Worm (Caenorhabditis elegans): Measurements from ENCODE around the gene C51E3.9.

Gene C51E3.9

ce11 chrV:10190081-10190556 lies 44.4 kb downstream of the C51E3.9 start, which contains the start of gene ZK856.5:
Gene ZK856.5, minus strand, starts transcription at chrV:10190131.
- TF ChIP-seq ceh-18 (tag; optimal IDR thresholded peaks at IDR 0.05) (no peak), elt-2 (tag; optimal IDR thresholded peaks at IDR 0.05) (peak; percentile 44)

ce11 chrV:10191242-10191641 lies 45.5 kb downstream of the C51E3.9 start:
- TF ChIP-seq pax-1 (tag; optimal IDR thresholded peaks at IDR 0.05), result no peak
- no peak for TF ChIP-seq ztf-16 (tag; optimal IDR thresholded peaks at IDR 0.05)
- TF ChIP-seq unc-3 (GFP tag; conservative IDR thresholded peaks at IDR 0.05), result no peak
- no peak for TF ChIP-seq unc-3 (tag; optimal IDR thresholded peaks at IDR 0.05)
- TF ChIP-seq ttx-3 (tag; optimal IDR thresholded peaks at IDR 0.05), result no peak
- TF ChIP-seq C38D4.7 (GFP tag; optimal IDR thresholded peaks at IDR 0.05), result no peak
- no peak for TF ChIP-seq ceh-48 (tag; optimal IDR thresholded peaks at IDR 0.05)
- TF ChIP-seq nhr-11 (tag; optimal IDR thresholded peaks at IDR 0.05), result no peak
- no peak for TF ChIP-seq lim-6 (tag; optimal IDR thresholded peaks at IDR 0.05)
- no peak for TF ChIP-seq ceh-6 (GFP tag; optimal IDR thresholded peaks at IDR 0.05)
- TF ChIP-seq K09A11.1 (tag; optimal IDR thresholded peaks at IDR 0.05; ENCODE audit: insufficient read depth), result no peak
- TF ChIP-seq fkh-10 (GFP tag; optimal IDR thresholded peaks at IDR 0.05), result no peak
- TF ChIP-seq ref-2 (tag; optimal IDR thresholded peaks at IDR 0.05), result no peak
- TF ChIP-seq fkh-6 (tag; optimal IDR thresholded peaks at IDR 0.05), result no peak
- TF ChIP-seq nhr-232 (tag; optimal IDR thresholded peaks at IDR 0.05), result no peak
- TF ChIP-seq ceh-45 (GFP tag; IDR thresholded peaks at IDR 0.05), result no peak
- no peak for TF ChIP-seq tbx-7 (tag; optimal IDR thresholded peaks at IDR 0.05)
- TF ChIP-seq pha-4 (tag; optimal IDR thresholded peaks at IDR 0.05), result no peak
- no peak for TF ChIP-seq madf-2 (tag; optimal IDR thresholded peaks at IDR 0.05)
- TF ChIP-seq pat-9 (tag; optimal IDR thresholded peaks at IDR 0.05), result no peak

ce11 chrV:10198386-10198785 lies 52.6 kb downstream of the C51E3.9 start, which contains the start of gene ZK856.6:
Gene ZK856.6, plus strand, starts transcription at chrV:10198686.
- TF ChIP-seq tbx-7 (tag; optimal IDR thresholded peaks at IDR 0.05) (no peak), elt-2 (tag; optimal IDR thresholded peaks at IDR 0.05) (no peak), ama-1 (optimal IDR thresholded peaks at IDR 0.05) (no peak), npax-4 (tag; optimal IDR thresholded peaks at IDR 0.05) (no peak), ttx-3 (tag; optimal IDR thresholded peaks at IDR 0.05) (no peak), unc-3 (GFP tag; conservative IDR thresholded peaks at IDR 0.05) (no peak), unc-3 (tag; optimal IDR thresholded peaks at IDR 0.05) (no peak), hlh-30 (tag; optimal IDR thresholded peaks at IDR 0.05; ENCODE audit: insufficient read depth) (no peak), ahr-1 (tag; optimal IDR thresholded peaks at IDR 0.05) (no peak), nhr-232 (tag; optimal IDR thresholded peaks at IDR 0.05) (no peak), hlh-15 (tag; optimal IDR thresholded peaks at IDR 0.05) (no peak), ceh-14 (tag; optimal IDR thresholded peaks at IDR 0.05) (no peak), K02D7.2 (tag; optimal IDR thresholded peaks at IDR 0.05) (no peak), ref-2 (tag; optimal IDR thresholded peaks at IDR 0.05) (no peak), hlh-8 (tag; optimal IDR thresholded peaks at IDR 0.05) (no peak), ceh-48 (tag; optimal IDR thresholded peaks at IDR 0.05) (no peak), ceh-9 (tag; optimal IDR thresholded peaks at IDR 0.05) (no peak), F13H6.1 (tag; optimal IDR thresholded peaks at IDR 0.05) (no peak), fax-1 (tag; optimal IDR thresholded peaks at IDR 0.05) (no peak), mec-3 (tag; optimal IDR thresholded peaks at IDR 0.05; ENCODE audit: borderline replicate concordance) (no peak)

Data from whole organism, late embryonic.